Worm (Caenorhabditis elegans) whole organism, L4 larva: Measurements from ENCODE around the gene M04D8.7.

ENCODE experiments used
- D1046.2 ChIP-seq: fragments of 200-800 bp; sonication (Bioruptor generic); IDR thresholded peaks from 2 replicates; pipeline ENCODE4 v1.3.6; 2022; ENCODE audit warnings: missing genetic modification characterization, missing compliant biosample characterization
- F26F4.8 ChIP-seq: fragments of 200-800 bp; sonication (Bioruptor generic); conservative IDR thresholded peaks from 2 replicates; pipeline ENCODE4 v1.3.6; 2022; ENCODE audit warnings: missing genetic modification characterization, missing compliant biosample characterization
- F44E2.7 ChIP-seq: fragments of 200-800 bp; sonication (Bioruptor generic); IDR thresholded peaks from 2 replicates; pipeline ENCODE4 v2.1.2; 2022; ENCODE audit warnings: missing genetic modification characterization, missing compliant biosample characterization
- Y5F2A.4 ChIP-seq: fragments of 200-800 bp; sonication (Bioruptor generic); optimal IDR thresholded peaks from 2 replicates; lab custom pipeline; 2018; ENCODE audit warnings: mild to moderate bottlenecking, missing genetic modification characterization, missing compliant biosample characterization
- ZK337.2 ChIP-seq: fragments of 200-800 bp; sonication (Bioruptor generic); IDR thresholded peaks from 2 replicates; pipeline ENCODE4 v1.3.6; 2022; ENCODE audit warnings: missing genetic modification reagents, missing genetic modification characterization, missing compliant biosample characterization
- aha-1 ChIP-seq: fragments of 150-350 bp; peaks from one replicate; lab custom pipeline; 2014; ENCODE audit warnings: missing biosample characterization, missing genetic modification characterization
- ama-1 ChIP-seq: fragments of 150-350 bp; optimal IDR thresholded peaks from 2 replicates; lab custom pipeline; 2014; ENCODE audit warnings: inconsistent platforms, mixed read lengths
- ceh-44 ChIP-seq: fragments of 200-800 bp; sonication (Bioruptor generic); IDR thresholded peaks from 2 replicates; pipeline ENCODE4 v1.3.6; 2022; ENCODE audit warnings: missing genetic modification reagents, missing genetic modification characterization, missing compliant biosample characterization
- ceh-62 ChIP-seq: sonication (generic microtip); optimal IDR thresholded peaks from 2 replicates; lab custom pipeline; 2017; ENCODE audit warnings: missing biosample characterization, missing genetic modification characterization
- cey-2 ChIP-seq: sonication (generic microtip); optimal IDR thresholded peaks from 3 replicates; lab custom pipeline; 2017; ENCODE audit warnings: missing genetic modification characterization, mild to moderate bottlenecking, missing compliant biosample characterization, antibody characterized with exemption, borderline replicate concordance; ENCODE audit not compliant: insufficient read depth
- dmd-9 ChIP-seq: fragments of 200-800 bp; sonication (Bioruptor generic); IDR thresholded peaks from 2 replicates; pipeline ENCODE4 v1.3.6; 2022; ENCODE audit warnings: missing genetic modification reagents, missing genetic modification characterization, missing compliant biosample characterization
- dpl-1 ChIP-seq: fragments of 150-350 bp; optimal IDR thresholded peaks from 2 replicates; lab custom pipeline; 2014; ENCODE audit warnings: missing biosample characterization, missing genetic modification reagents, missing genetic modification characterization
- duxl-1 ChIP-seq: sonication (generic microtip); optimal IDR thresholded peaks from 2 replicates; lab custom pipeline; 2016; ENCODE audit warnings: mild to moderate bottlenecking, missing genetic modification characterization, moderate library complexity, missing compliant biosample characterization; ENCODE audit not compliant: poor library complexity
- fkh-10 ChIP-seq: fragments of 150-350 bp; optimal IDR thresholded peaks from 2 replicates; lab custom pipeline; 2014; ENCODE audit warnings: missing biosample characterization, missing genetic modification reagents, missing genetic modification characterization
- hif-1 ChIP-seq, 2 experiments: sonication (generic microtip); optimal IDR thresholded peaks; 2 replicates each; lab custom pipeline; 2016 to 2017; ENCODE audit warnings: missing compliant biosample characterization in 2 of 2, missing genetic modification characterization in 2 of 2, missing genetic modification reagents in 2 of 2, missing genotype in 2 of 2, mild to moderate bottlenecking in 1 of 2
- hlh-30 ChIP-seq: sonication (generic microtip); optimal IDR thresholded peaks from 2 replicates; lab custom pipeline; 2017; ENCODE audit warnings: antibody characterized with exemption, mild to moderate bottlenecking, missing genetic modification characterization, missing compliant biosample characterization; ENCODE audit not compliant: insufficient read depth
- hmg-1.1 ChIP-seq: fragments of 200-800 bp; sonication (Bioruptor generic); IDR thresholded peaks from 2 replicates; pipeline ENCODE4 v1.3.6; 2022; ENCODE audit warnings: missing genetic modification reagents, missing genetic modification characterization, missing compliant biosample characterization
- jun-1 ChIP-seq: fragments of 150-350 bp; optimal IDR thresholded peaks from 2 replicates; lab custom pipeline; 2014; ENCODE audit warnings: missing biosample characterization, missing genetic modification reagents, missing genetic modification characterization
- lin-1 ChIP-seq: fragments of 200-800 bp; sonication (Bioruptor generic); IDR thresholded peaks from 2 replicates; pipeline ENCODE4 v1.3.6; 2022; ENCODE audit warnings: missing genetic modification reagents, missing genetic modification characterization, missing compliant biosample characterization
- lin-29 ChIP-seq: fragments of 200-800 bp; sonication (Bioruptor generic); IDR thresholded peaks from 2 replicates; pipeline ENCODE4 v1.3.6; 2022; ENCODE audit warnings: missing genetic modification reagents, missing genetic modification characterization, missing compliant biosample characterization
- lsy-2 ChIP-seq, 2 experiments: fragments of 150-350 bp in 1 of 2; sonication (generic microtip) in 1 of 2; optimal IDR thresholded peaks; 2 replicates each; lab custom pipeline; 2014 to 2017; ENCODE audit warnings: missing biosample characterization in 2 of 2, missing genetic modification characterization in 2 of 2
- madf-5 ChIP-seq, 2 experiments: fragments of 200-800 bp; sonication (Bioruptor generic); IDR thresholded peaks; 2 replicates each; pipeline ENCODE4 v1.3.6; 2022; ENCODE audit warnings: missing compliant biosample characterization in 2 of 2, missing genetic modification characterization in 2 of 2
- madf-9 ChIP-seq: fragments of 200-800 bp; sonication (Bioruptor generic); conservative IDR thresholded peaks from 2 replicates; pipeline ENCODE4 v1.3.6; 2022; ENCODE audit warnings: missing genetic modification reagents, missing genetic modification characterization, missing compliant biosample characterization
- mdt-29 ChIP-seq: fragments of 200-800 bp; sonication (Bioruptor generic); IDR thresholded peaks from 2 replicates; pipeline ENCODE4 v1.3.6; 2022; ENCODE audit warnings: missing genetic modification reagents, missing genetic modification characterization, missing compliant biosample characterization
- mep-1 ChIP-seq: fragments of 150-350 bp; sonication (generic microtip); optimal IDR thresholded peaks from 3 replicates; lab custom pipeline; 2014; ENCODE audit warnings: missing biosample characterization, missing genetic modification characterization
- mes-2 ChIP-seq: sonication (generic microtip); optimal IDR thresholded peaks from 2 replicates; lab custom pipeline; 2016; ENCODE audit warnings: missing genotype, mild to moderate bottlenecking, missing genetic modification characterization, missing compliant biosample characterization; ENCODE audit not compliant: poor library complexity, severe bottlenecking
- mxl-2 ChIP-seq: fragments of 200-800 bp; sonication (Bioruptor generic); conservative IDR thresholded peaks from 2 replicates; pipeline ENCODE4 v1.3.6; 2022; ENCODE audit warnings: missing genetic modification reagents, missing genetic modification characterization, missing compliant biosample characterization
- mxl-3 ChIP-seq: fragments of 200-800 bp; sonication (Bioruptor generic); optimal IDR thresholded peaks from 2 replicates; lab custom pipeline; 2018; ENCODE audit warnings: mild to moderate bottlenecking, missing genetic modification characterization, missing compliant biosample characterization
- nhr-11 ChIP-seq: fragments of 150-350 bp; optimal IDR thresholded peaks from 2 replicates; lab custom pipeline; 2014; ENCODE audit warnings: missing biosample characterization, missing genetic modification characterization
- nhr-6 ChIP-seq: fragments of 150-350 bp; optimal IDR thresholded peaks from 2 replicates; lab custom pipeline; 2014; ENCODE audit warnings: missing biosample characterization, missing genetic modification characterization
- nhr-77 ChIP-seq: fragments of 150-350 bp; optimal IDR thresholded peaks from 2 replicates; lab custom pipeline; 2014; ENCODE audit warnings: missing biosample characterization, missing genetic modification characterization
- php-3 ChIP-seq: fragments of 200-800 bp; sonication (Bioruptor generic); IDR thresholded peaks from 2 replicates; pipeline ENCODE4 v1.3.6; 2022; ENCODE audit warnings: missing genetic modification reagents, missing genetic modification characterization, missing compliant biosample characterization
- pqm-1 ChIP-seq: sonication (generic microtip); optimal IDR thresholded peaks from 2 replicates; lab custom pipeline; 2017; ENCODE audit warnings: missing biosample characterization, missing genetic modification characterization
- rbr-2 ChIP-seq: sonication (generic microtip); optimal IDR thresholded peaks from 2 replicates; lab custom pipeline; 2016; ENCODE audit warnings: missing genotype, missing genetic modification characterization, missing compliant biosample characterization
- saeg-2 ChIP-seq: fragments of 200-800 bp; sonication (Bioruptor generic); IDR thresholded peaks from 2 replicates; pipeline ENCODE4 v1.3.6; 2022; ENCODE audit warnings: missing genetic modification reagents, missing genetic modification characterization, missing compliant biosample characterization
- sdz-12 ChIP-seq: fragments of 200-800 bp; sonication (Bioruptor generic); optimal IDR thresholded peaks from 2 replicates; lab custom pipeline; 2018; ENCODE audit warnings: mild to moderate bottlenecking, missing genetic modification characterization, missing compliant biosample characterization
- snpc-4 ChIP-seq: fragments of 150-350 bp; optimal IDR thresholded peaks from 2 replicates; lab custom pipeline; 2014; ENCODE audit warnings: missing biosample characterization, missing genetic modification characterization
- tra-1 ChIP-seq: fragments of 200-800 bp; sonication (Bioruptor generic); IDR thresholded peaks from 2 replicates; pipeline ENCODE4 v1.3.6; 2022; ENCODE audit warnings: missing genetic modification reagents, missing genetic modification characterization, missing compliant biosample characterization
- unc-130 ChIP-seq: sonication (generic microtip); optimal IDR thresholded peaks from 2 replicates; lab custom pipeline; 2016; ENCODE audit warnings: missing genetic modification reagents, missing genetic modification characterization, missing compliant biosample characterization
- vab-7 ChIP-seq: fragments of 200-800 bp; sonication (Bioruptor generic); IDR thresholded peaks from 2 replicates; pipeline ENCODE4 v1.3.6; 2022; ENCODE audit warnings: missing genetic modification reagents, missing genetic modification characterization, missing compliant biosample characterization
- zfp-3 ChIP-seq: fragments of 200-800 bp; sonication (Bioruptor generic); conservative IDR thresholded peaks from 2 replicates; pipeline ENCODE4 v1.3.6; 2022; ENCODE audit warnings: missing genetic modification reagents, missing genetic modification characterization, missing compliant biosample characterization
- ztf-7 ChIP-seq: fragments of 150-350 bp; optimal IDR thresholded peaks from 2 replicates; lab custom pipeline; 2014; ENCODE audit warnings: missing biosample characterization, missing genetic modification characterization

Gene M04D8.7

ce11 chrIII:10064140-10064539, 26.9 kb downstream of the M04D8.7 start, which contains the start of gene ekl-6:
Gene ekl-6, plus strand, starts transcription at chrIII:10064404.
- TF ChIP-seq sdz-12 (GFP tag; lab: Kevin White, UChicago): no peak
- TF ChIP-seq ztf-7 (tag; lab: Kevin White, UChicago): no peak
- TF ChIP-seq nhr-11: no peak
- TF ChIP-seq unc-130 (GFP tag; lab: Kevin White, UChicago): peak; percentile 74
- peak; percentile 70 for TF ChIP-seq ZK337.2 (GFP tag; lab: Robert Waterston, UW)
- no peak for TF ChIP-seq jun-1 (tag; lab: Kevin White, UChicago)
- TF ChIP-seq pqm-1 (tag; lab: Kevin White, UChicago): no peak
- no peak for TF ChIP-seq mxl-3 (GFP tag; lab: Kevin White, UChicago)
- no peak for TF ChIP-seq hlh-30
- no peak for TF ChIP-seq ceh-62 (tag; lab: Kevin White, UChicago)
- TF ChIP-seq lin-29: no peak
- TF ChIP-seq madf-5 (GFP tag; IDR thresholded peaks at IDR 0.05; lab: Robert Waterston, UW): no peak
- no peak for TF ChIP-seq hmg-1.1 (GFP tag; lab: Robert Waterston, UW)
- TF ChIP-seq saeg-2 (GFP tag; lab: Robert Waterston, UW): no peak
- 0 out of 2 replicates have a peak, but pooled peaks have one; percentile 5 for TF ChIP-seq tra-1
- TF ChIP-seq cey-2 (tag; lab: Kevin White, UChicago): no peak
- TF ChIP-seq snpc-4 (tag; lab: Kevin White, UChicago): no peak
- peak; percentile 28 for TF ChIP-seq rbr-2
- peak; percentile 68 for TF ChIP-seq dpl-1
- TF ChIP-seq nhr-77 (tag; lab: Kevin White, UChicago): no peak
- no peak for TF ChIP-seq D1046.2 (GFP tag; lab: Robert Waterston, UW)
- no peak for TF ChIP-seq madf-9 (GFP tag; lab: Robert Waterston, UW)
- TF ChIP-seq ama-1: no peak
- TF ChIP-seq lsy-2 (tag; optimal IDR thresholded peaks at IDR 0.05; lab: Kevin White, UChicago): no peak
- TF ChIP-seq ceh-44 (GFP tag; lab: Robert Waterston, UW): peak; percentile 24; the same call in 1 of the 2 replicates
- TF ChIP-seq zfp-3: no peak
- no peak for TF ChIP-seq mep-1 (tag; lab: Kevin White, UChicago)
- peak; percentile 45; the same call in 1 of the 2 replicates for TF ChIP-seq dmd-9 (GFP tag; lab: Robert Waterston, UW)
- no peak for TF ChIP-seq hif-1 (tag; optimal IDR thresholded peaks at IDR 0.05; lab: Kevin White, UChicago)
- no peak for TF ChIP-seq lin-1 (GFP tag; lab: Robert Waterston, UW)
- no peak for TF ChIP-seq mdt-29 (GFP tag; lab: Robert Waterston, UW)
- TF ChIP-seq mes-2 (tag; lab: Kevin White, UChicago): peak; percentile 98

- TF ChIP-seq Y5F2A.4 (GFP tag; lab: Kevin White, UChicago) (no peak), php-3 (GFP tag; lab: Robert Waterston, UW) (no peak)
- TF ChIP-seq, all 104 proteins: peak for 0
Observed at ce11 chrIII:10069278-10069677, 32.0 kb downstream of the M04D8.7 start, which contains the start of gene T16G12.6. Gene T16G12.6, plus strand, starts transcription at chrIII:10069578.

ce11 chrIII:10076042-10076441, 38.8 kb downstream of the M04D8.7 start:
- TF ChIP-seq nhr-6 (tag; lab: Kevin White, UChicago) (no peak), duxl-1 (tag; lab: Kevin White, UChicago) (no peak), F26F4.8 (GFP tag; lab: Robert Waterston, UW) (no peak), mxl-2 (GFP tag; lab: Robert Waterston, UW) (no peak), vab-7 (no peak), snpc-4 (tag; lab: Kevin White, UChicago) (no peak), mdt-29 (GFP tag; lab: Robert Waterston, UW) (no peak), F44E2.7 (GFP tag; lab: Robert Waterston, UW) (no peak), fkh-10 (GFP tag; lab: Kevin White, UChicago) (no peak), aha-1 (tag; lab: Kevin White, UChicago) (no peak), mxl-3 (GFP tag; lab: Kevin White, UChicago) (no peak)
